Fruit fly (Drosophila melanogaster): Measurements from ENCODE around the gene CG7550.
A peak's percentile ranks its signal among the peaks of the same experiment; 100 is the strongest.

- TF ChIP-seq jim (GFP tag; optimal IDR thresholded peaks at IDR 0.05), result no peak
- TF ChIP-seq sage (GFP tag; optimal IDR thresholded peaks at IDR 0.05), result no peak
- no peak for TF ChIP-seq woc (GFP tag; optimal IDR thresholded peaks at IDR 0.05)
- no peak for TF ChIP-seq Dfd (GFP tag; optimal IDR thresholded peaks at IDR 0.05)
- no peak for TF ChIP-seq CrebA (GFP tag; optimal IDR thresholded peaks at IDR 0.05; ENCODE audit: borderline replicate concordance)
- TF ChIP-seq psq (GFP tag; optimal IDR thresholded peaks at IDR 0.05), result peak; percentile 76
- no peak for TF ChIP-seq Dif (GFP tag; optimal IDR thresholded peaks at IDR 0.05; ENCODE audit: partially characterized antibody)
- TF ChIP-seq h (GFP tag; optimal IDR thresholded peaks at IDR 0.05), result peak; percentile 87
- TF ChIP-seq usp (GFP tag; optimal IDR thresholded peaks at IDR 0.05), result no peak
Observed at dm6 chr3L:8137448-8137906, 13.1 kb upstream of the CG7550 start, which contains the start of the genes Setx and mus301.

Data from whole organism, wandering third instar larva.